Worm (Caenorhabditis elegans): ENCODE results near the gene metr-1.

The metr-1 gene

ce11 chrII:10925804-10926570 lies at the start of gene metr-1:
Gene metr-1, plus strand, starts transcription at chrII:10926561.
- TF ChIP-seq hmbx-1 (tag; optimal IDR thresholded peaks at IDR 0.05), result no peak
- no peak for TF ChIP-seq ama-1 (optimal IDR thresholded peaks at IDR 0.05)
- no peak for TF ChIP-seq flt-1 (GFP tag; IDR thresholded peaks at IDR 0.05)
- no peak for TF ChIP-seq tra-4 (tag; optimal IDR thresholded peaks at IDR 0.05)
- TF ChIP-seq F13C5.2 (tag; optimal IDR thresholded peaks at IDR 0.05), result no peak
- TF ChIP-seq pes-1 (GFP tag; IDR thresholded peaks at IDR 0.05), result no peak
- TF ChIP-seq hnd-1 (tag; optimal IDR thresholded peaks at IDR 0.05), result no peak
- TF ChIP-seq aly-1 (tag; optimal IDR thresholded peaks at IDR 0.05), result no peak

ce11 chrII:10880625-10881024 lies 45.7 kb upstream of the metr-1 start, which contains the start of gene lurp-1:
Gene lurp-1, plus strand, starts transcription at chrII:10880925.
- TF ChIP-seq scrt-1 (GFP tag; IDR thresholded peaks at IDR 0.05) (no peak), sea-1 (GFP tag; conservative IDR thresholded peaks at IDR 0.05) (no peak), tra-4 (tag; optimal IDR thresholded peaks at IDR 0.05) (no peak), flt-1 (GFP tag; IDR thresholded peaks at IDR 0.05) (no peak)

DNA sequence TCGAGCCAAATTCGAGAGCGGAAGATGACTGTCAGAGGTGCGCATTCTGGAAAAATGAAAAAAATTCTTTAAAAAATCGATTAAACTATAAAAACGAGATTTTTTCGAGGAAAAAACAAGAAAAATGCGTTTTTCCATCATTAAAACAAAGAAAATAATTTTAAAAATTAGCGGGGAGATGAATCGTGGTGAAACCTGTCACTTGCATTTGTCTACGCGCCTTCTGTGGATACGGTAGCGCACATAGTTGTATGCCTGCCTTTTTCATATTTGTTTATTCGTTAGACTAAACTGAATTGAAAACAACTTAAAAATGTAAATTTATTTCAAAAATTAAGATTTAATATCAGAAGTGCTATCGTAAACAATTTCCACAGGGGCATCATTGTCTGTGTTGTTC lies 42.0 kb upstream of the metr-1 start, which contains the start of gene egg-3:
egg-3 (minus strand) TSS at position 46 of the 400 bp plus-strand sequence.
- TF ChIP-seq scrt-1 (GFP tag; IDR thresholded peaks at IDR 0.05) (no peak), ceh-13 (GFP tag; optimal IDR thresholded peaks at IDR 0.05) (no peak), flt-1 (GFP tag; IDR thresholded peaks at IDR 0.05) (no peak), pes-1 (GFP tag; IDR thresholded peaks at IDR 0.05) (no peak), aly-1 (tag; optimal IDR thresholded peaks at IDR 0.05) (no peak), ceh-36 (tag; optimal IDR thresholded peaks at IDR 0.05) (no peak)

- no peak for TF ChIP-seq tbx-37 (GFP tag; conservative IDR thresholded peaks at IDR 0.05)
- no peak for TF ChIP-seq tbx-11 (GFP tag; IDR thresholded peaks at IDR 0.05)
- TF ChIP-seq aly-1 (tag; optimal IDR thresholded peaks at IDR 0.05), result no peak
- TF ChIP-seq ceh-36 (tag; optimal IDR thresholded peaks at IDR 0.05), result no peak
- no peak for TF ChIP-seq scrt-1 (GFP tag; IDR thresholded peaks at IDR 0.05)
- TF ChIP-seq pes-1 (GFP tag; IDR thresholded peaks at IDR 0.05), result no peak
- TF ChIP-seq sea-1 (GFP tag; conservative IDR thresholded peaks at IDR 0.05), result no peak
- TF ChIP-seq hmbx-1 (tag; optimal IDR thresholded peaks at IDR 0.05), result no peak
- TF ChIP-seq ama-1 (optimal IDR thresholded peaks at IDR 0.05), result no peak
- TF ChIP-seq hmg-4 (GFP tag; optimal IDR thresholded peaks at IDR 0.05), result no peak
- no peak for TF ChIP-seq B0310.2 (tag; optimal IDR thresholded peaks at IDR 0.05)
- no peak for TF ChIP-seq tra-4 (tag; optimal IDR thresholded peaks at IDR 0.05)
These were observed 41.1 kb upstream of the metr-1 start for ce11 chrII:10885250-10885649.

DNA sequence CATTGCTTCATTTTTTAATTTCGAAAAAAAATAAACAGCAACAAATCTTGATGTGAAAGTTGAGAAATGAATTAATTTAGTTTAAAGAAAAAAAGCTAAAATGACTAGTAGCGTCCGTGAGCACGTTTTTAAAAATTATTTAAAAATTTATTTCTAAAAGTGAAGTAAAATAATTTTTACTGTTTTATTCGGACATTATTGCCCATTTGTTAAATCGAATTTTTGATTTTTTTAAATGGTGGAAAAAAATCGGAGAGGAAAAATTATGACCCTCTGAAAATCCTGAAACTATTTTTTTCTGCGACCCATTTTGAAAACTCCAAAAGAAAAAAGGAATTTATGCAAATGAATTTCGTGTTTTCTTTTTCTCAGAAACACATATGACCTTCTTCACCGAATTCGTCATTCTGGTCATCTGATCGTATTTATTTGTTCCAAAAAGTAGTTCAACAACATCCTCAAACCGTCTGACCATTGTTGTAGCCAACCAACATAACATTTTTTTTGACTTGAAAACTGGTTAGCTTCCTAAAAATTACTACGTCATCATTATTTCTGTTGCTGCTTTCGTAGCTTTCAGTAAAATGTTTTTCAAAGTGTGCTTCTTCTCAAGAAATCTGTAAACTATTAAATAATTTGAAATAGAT lies 40.4 kb upstream of the metr-1 start, which contains the start of gene F44F4.3:
F44F4.3 (minus strand) TSS at position 51 of the 647 bp plus-strand sequence.
- TF ChIP-seq tra-4 (tag; optimal IDR thresholded peaks at IDR 0.05) (no peak), flt-1 (GFP tag; IDR thresholded peaks at IDR 0.05) (no peak), sea-1 (GFP tag; conservative IDR thresholded peaks at IDR 0.05) (no peak), hnd-1 (tag; optimal IDR thresholded peaks at IDR 0.05) (no peak), aly-1 (tag; optimal IDR thresholded peaks at IDR 0.05) (no peak), hmg-4 (GFP tag; optimal IDR thresholded peaks at IDR 0.05) (no peak), scrt-1 (GFP tag; IDR thresholded peaks at IDR 0.05) (no peak), ets-7 (tag; optimal IDR thresholded peaks at IDR 0.05) (no peak)

ce11 chrII:10887097-10887496 lies 39.3 kb upstream of the metr-1 start:
- no peak for TF ChIP-seq scrt-1 (GFP tag; IDR thresholded peaks at IDR 0.05)
- TF ChIP-seq sea-1 (GFP tag; conservative IDR thresholded peaks at IDR 0.05), result no peak

ce11 chrII:10888979-10889378 lies 37.4 kb upstream of the metr-1 start, which contains the start of gene ptr-8:
Gene ptr-8, plus strand, starts transcription at chrII:10889279.
- no peak for TF ChIP-seq hmbx-1 (tag; optimal IDR thresholded peaks at IDR 0.05)
- no peak for TF ChIP-seq hmg-4 (GFP tag; optimal IDR thresholded peaks at IDR 0.05)
- TF ChIP-seq sea-1 (GFP tag; conservative IDR thresholded peaks at IDR 0.05), result no peak
- TF ChIP-seq pes-1 (GFP tag; IDR thresholded peaks at IDR 0.05), result no peak
- no peak for TF ChIP-seq tbx-37 (GFP tag; conservative IDR thresholded peaks at IDR 0.05)
- no peak for TF ChIP-seq scrt-1 (GFP tag; IDR thresholded peaks at IDR 0.05)
- TF ChIP-seq B0310.2 (tag; optimal IDR thresholded peaks at IDR 0.05), result no peak
- no peak for TF ChIP-seq flt-1 (GFP tag; IDR thresholded peaks at IDR 0.05)
- TF ChIP-seq ceh-36 (tag; optimal IDR thresholded peaks at IDR 0.05), result no peak
- TF ChIP-seq ceh-13 (GFP tag; optimal IDR thresholded peaks at IDR 0.05), result no peak
- TF ChIP-seq tra-4 (tag; optimal IDR thresholded peaks at IDR 0.05), result no peak
- TF ChIP-seq ama-1 (optimal IDR thresholded peaks at IDR 0.05), result no peak
- no peak for TF ChIP-seq aly-1 (tag; optimal IDR thresholded peaks at IDR 0.05)
- TF ChIP-seq F13C5.2 (tag; optimal IDR thresholded peaks at IDR 0.05), result no peak
- no peak for TF ChIP-seq hnd-1 (tag; optimal IDR thresholded peaks at IDR 0.05)
- TF ChIP-seq ets-7 (tag; optimal IDR thresholded peaks at IDR 0.05), result no peak
- TF ChIP-seq tbx-11 (GFP tag; IDR thresholded peaks at IDR 0.05), result no peak

DNA sequence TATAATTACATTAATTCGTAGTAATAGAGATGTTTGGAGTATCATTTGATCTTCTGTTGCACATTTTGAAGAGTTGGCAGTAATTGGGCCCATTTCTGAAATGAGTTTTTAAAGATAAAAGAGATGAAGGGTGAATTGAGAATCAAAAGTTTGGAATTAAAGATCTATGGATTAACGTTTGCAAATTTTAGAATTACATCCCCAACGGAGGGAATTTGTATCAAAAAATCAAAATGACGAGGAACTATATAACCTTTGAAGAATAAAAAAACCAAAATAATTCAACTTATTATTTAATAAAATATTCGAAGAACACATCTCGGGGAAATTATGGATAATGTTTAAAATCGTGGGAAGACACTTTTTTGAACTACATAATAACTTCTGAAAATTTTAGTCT lies 31.4 kb upstream of the metr-1 start, which contains the start of gene sra-10:
sra-10 (minus strand) TSS at position 101 of the 400 bp plus-strand sequence.
- TF ChIP-seq ceh-36 (tag; optimal IDR thresholded peaks at IDR 0.05) (no peak), hmg-4 (GFP tag; optimal IDR thresholded peaks at IDR 0.05) (no peak), ama-1 (optimal IDR thresholded peaks at IDR 0.05) (no peak), sea-1 (GFP tag; conservative IDR thresholded peaks at IDR 0.05) (no peak), F13C5.2 (tag; optimal IDR thresholded peaks at IDR 0.05) (no peak), hnd-1 (tag; optimal IDR thresholded peaks at IDR 0.05) (no peak), pes-1 (GFP tag; IDR thresholded peaks at IDR 0.05) (no peak), flt-1 (GFP tag; IDR thresholded peaks at IDR 0.05) (no peak), ceh-13 (GFP tag; optimal IDR thresholded peaks at IDR 0.05) (no peak)
